Fruit fly (Drosophila melanogaster): Measurements from ENCODE around the gene sNPF.

- TF ChIP-seq ttk (optimal IDR thresholded peaks at IDR 0.05) (no peak), h (optimal IDR thresholded peaks at IDR 0.05) (no peak), Myc (optimal IDR thresholded peaks at IDR 0.05) (no peak), psq (optimal IDR thresholded peaks at IDR 0.05) (no peak), Sin3A (optimal IDR thresholded peaks at IDR 0.05) (no peak)
Observed at dm6 chr2L:20002086-20002485, 25.6 kb upstream of the sNPF start.
